Worm (Caenorhabditis elegans): ENCODE measurements around the gene srh-171.
"Not testable (repeated sequence)": the region's sequence is repeated elsewhere in the genome, so short reads cannot be mapped to it uniquely, and the experiment has no call there.

DNA sequence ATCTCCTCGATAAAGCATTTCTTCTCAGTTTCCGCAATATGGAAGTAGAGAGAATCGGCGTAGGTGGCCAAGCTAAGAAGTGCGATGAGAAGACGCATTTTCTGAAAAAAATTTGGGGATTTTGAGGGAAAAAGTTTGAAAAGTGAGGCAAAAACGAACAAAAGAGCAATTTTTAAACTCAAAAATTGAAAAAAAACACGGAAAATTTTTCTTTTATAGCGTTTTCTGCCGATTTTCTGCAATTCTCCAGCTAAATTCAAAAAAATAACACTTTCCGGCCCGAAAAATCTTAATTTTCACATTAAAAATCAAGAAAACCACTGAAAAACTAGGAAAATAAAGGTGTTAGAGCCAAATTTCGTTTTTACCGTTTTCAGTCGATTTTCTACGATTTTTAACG, 16.5 kb upstream of the srh-171 start, which contains the start of gene tmed-4:
- not testable (repeated sequence) for TF ChIP-seq hmbx-1 (tag; optimal IDR thresholded peaks at IDR 0.05); ama-1 (optimal IDR thresholded peaks at IDR 0.05); tbx-11 (GFP tag; IDR thresholded peaks at IDR 0.05); B0310.2 (tag; optimal IDR thresholded peaks at IDR 0.05); tbx-37 (GFP tag; conservative IDR thresholded peaks at IDR 0.05); hnd-1 (tag; optimal IDR thresholded peaks at IDR 0.05); scrt-1 (GFP tag; IDR thresholded peaks at IDR 0.05); flt-1 (GFP tag; IDR thresholded peaks at IDR 0.05); tra-4 (tag; optimal IDR thresholded peaks at IDR 0.05); ceh-13 (GFP tag; optimal IDR thresholded peaks at IDR 0.05); sea-1 (GFP tag; conservative IDR thresholded peaks at IDR 0.05); hmg-4 (GFP tag; optimal IDR thresholded peaks at IDR 0.05)
